Fruit fly (Drosophila melanogaster): ENCODE results near the gene CG8500.

CG8500 gene

dm6 chr3R:9791177-9791806 is 6.8 kb downstream of the CG8500 start, which contains the start of the genes CG12945 and CG8507 (continued):
- TF ChIP-seq CG10654 (GFP tag; optimal IDR thresholded peaks at IDR 0.05): peak; percentile 4
- TF ChIP-seq sna (GFP tag; IDR thresholded peaks at IDR 0.05; ENCODE audit: partially characterized antibody): no peak
- no peak for TF ChIP-seq en (GFP tag; optimal IDR thresholded peaks at IDR 0.05)
- peak; percentile 59 for TF ChIP-seq CG2116 (GFP tag; optimal IDR thresholded peaks at IDR 0.05)
- TF ChIP-seq CG10565 (GFP tag; optimal IDR thresholded peaks at IDR 0.05): no peak
- no peak for TF ChIP-seq Mes4 (GFP tag; optimal IDR thresholded peaks at IDR 0.05)
- no peak for TF ChIP-seq TFAM (GFP tag; optimal IDR thresholded peaks at IDR 0.05)
- 0 out of 3 replicates have a peak, but pooled peaks have one; percentile 28 for TF ChIP-seq ken (GFP tag; IDR thresholded peaks at IDR 0.05)
- TF ChIP-seq CG17328 (GFP tag; IDR thresholded peaks at IDR 0.05): no peak
- no peak for TF ChIP-seq CG32767 (GFP tag; IDR thresholded peaks at IDR 0.05)
- TF ChIP-seq CHES-1-like (GFP tag; optimal IDR thresholded peaks at IDR 0.05): peak; percentile 54
- TF ChIP-seq CG7987 (GFP tag; optimal IDR thresholded peaks at IDR 0.05): no peak
- no peak for TF ChIP-seq gem (tag; optimal IDR thresholded peaks at IDR 0.05)
- TF ChIP-seq CG11085 (GFP tag; IDR thresholded peaks at IDR 0.05): no peak
- TF ChIP-seq dysf (GFP tag; IDR thresholded peaks at IDR 0.05): peak; percentile 34; the same call in 1 of the 3 replicates
- peak in 1 of 2 experiments; percentile 8 for TF ChIP-seq crp (GFP tag; optimal IDR thresholded peaks at IDR 0.05)
- TF ChIP-seq YL-1 (GFP tag; optimal IDR thresholded peaks at IDR 0.05): peak; percentile 47
- no peak for TF ChIP-seq Optix (GFP tag; IDR thresholded peaks at IDR 0.05)
- TF ChIP-seq sens-2 (GFP tag; IDR thresholded peaks at IDR 0.05): no peak
- peak; percentile 33 for TF ChIP-seq CG9437 (GFP tag; optimal IDR thresholded peaks at IDR 0.05)
- peak; percentile 43 for TF ChIP-seq dpn (GFP tag; optimal IDR thresholded peaks at IDR 0.05)
- TF ChIP-seq hth (optimal IDR thresholded peaks at IDR 0.05): no peak
- no peak for TF ChIP-seq mirr (GFP tag; optimal IDR thresholded peaks at IDR 0.05)
- peak; percentile 3 for TF ChIP-seq lbe (GFP tag; optimal IDR thresholded peaks at IDR 0.05)
- peak; percentile 8 for TF ChIP-seq nom (GFP tag; optimal IDR thresholded peaks at IDR 0.05)
- TF ChIP-seq Rfx (GFP tag; IDR thresholded peaks at IDR 0.05): peak; percentile 66
- TF ChIP-seq Ptx1 (GFP tag; IDR thresholded peaks at IDR 0.05): peak; percentile 44
- no peak for TF ChIP-seq dan (GFP tag; IDR thresholded peaks at IDR 0.05)
- TF ChIP-seq disco-r (GFP tag; optimal IDR thresholded peaks at IDR 0.05): no peak
- TF ChIP-seq CG12942 (GFP tag; optimal IDR thresholded peaks at IDR 0.05): peak; percentile 35
- TF ChIP-seq Poxn (GFP tag; IDR thresholded peaks at IDR 0.05): no peak
- TF ChIP-seq CG4820 (GFP tag; optimal IDR thresholded peaks at IDR 0.05): peak; percentile 39
- no peak for TF ChIP-seq zfh1 (GFP tag; IDR thresholded peaks at IDR 0.05)
- TF ChIP-seq zen (tag; optimal IDR thresholded peaks at IDR 0.05): peak; percentile 25
- TF ChIP-seq hkb (optimal IDR thresholded peaks at IDR 0.05): no peak
- TF ChIP-seq hkb (GFP tag; IDR thresholded peaks at IDR 0.05): no peak
- TF ChIP-seq bsh (GFP tag; optimal IDR thresholded peaks at IDR 0.05): peak in 1 of 2 experiments; percentile 20
- no peak for TF ChIP-seq Nf-YB (GFP tag; optimal IDR thresholded peaks at IDR 0.05)
- peak; percentile 53 for TF ChIP-seq Atf-2 (GFP tag; optimal IDR thresholded peaks at IDR 0.05)
- no peak for TF ChIP-seq CG31388 (GFP tag; optimal IDR thresholded peaks at IDR 0.05)
- no peak for TF ChIP-seq prd (optimal IDR thresholded peaks at IDR 0.05)
- TF ChIP-seq prd (GFP tag; IDR thresholded peaks at IDR 0.05): peak; percentile 54; the same call in 1 of the 3 replicates
- no peak for TF ChIP-seq Dfd (GFP tag; optimal IDR thresholded peaks at IDR 0.05)
- peak; percentile 79 for TF ChIP-seq CG2120 (GFP tag; optimal IDR thresholded peaks at IDR 0.05)
- no peak for TF ChIP-seq Usf (GFP tag; optimal IDR thresholded peaks at IDR 0.05)
- TF ChIP-seq sima (GFP tag; optimal IDR thresholded peaks at IDR 0.05): no peak
- no peak for TF ChIP-seq Gsc (GFP tag; IDR thresholded peaks at IDR 0.05)
- peak; percentile 68 for TF ChIP-seq Xbp1 (GFP tag; optimal IDR thresholded peaks at IDR 0.05)
- TF ChIP-seq CG8944 (GFP tag; optimal IDR thresholded peaks at IDR 0.05): no peak
- TF ChIP-seq CG12219 (GFP tag; optimal IDR thresholded peaks at IDR 0.05): no peak
- TF ChIP-seq CG6254 (GFP tag; optimal IDR thresholded peaks at IDR 0.05): no peak
- TF ChIP-seq CG3065 (GFP tag; optimal IDR thresholded peaks at IDR 0.05): no peak

Data from whole organism, embryonic.